Worm (Caenorhabditis elegans): Measurements from ENCODE around the gene Y73B6BL.29.

Y73B6BL.29 gene

ce11 chrIV:6321667-6322066 lies at the start of gene Y73B6BL.29 (continued):
- peak; percentile 66 for TF ChIP-seq snpc-1.3 (tag; optimal IDR thresholded peaks at IDR 0.05; ENCODE audit: insufficient read depth)
- peak; percentile 83 for TF ChIP-seq rcor-1 (GFP tag; IDR thresholded peaks at IDR 0.05)
- 0 out of 2 replicates have a peak, but pooled peaks have one; percentile 43 for TF ChIP-seq ceh-40 (GFP tag; IDR thresholded peaks at IDR 0.05)
- TF ChIP-seq madf-8 (GFP tag; conservative IDR thresholded peaks at IDR 0.05), result peak; percentile 55; the same call in 1 of the 2 replicates
- 0 out of 2 replicates have a peak, but pooled peaks have one; percentile 14 for TF ChIP-seq ztf-6 (GFP tag; IDR thresholded peaks at IDR 0.05)
- TF ChIP-seq repo-1 (tag; optimal IDR thresholded peaks at IDR 0.05), result peak; percentile 35
- peak; percentile 35 for TF ChIP-seq somi-1 (GFP tag; optimal IDR thresholded peaks at IDR 0.05)
- peak; percentile 82 for TF ChIP-seq madf-3 (GFP tag; IDR thresholded peaks at IDR 0.05)
- TF ChIP-seq F52B5.7 (tag; optimal IDR thresholded peaks at IDR 0.05), result peak; percentile 61
- peak; percentile 78 for TF ChIP-seq dox-1 (GFP tag; IDR thresholded peaks at IDR 0.05)
- no peak for TF ChIP-seq lsy-27 (tag; optimal IDR thresholded peaks at IDR 0.05; ENCODE audit: borderline replicate concordance, insufficient read depth)
- 0 out of 2 replicates have a peak, but pooled peaks have one; percentile 58 for TF ChIP-seq sea-2 (GFP tag; IDR thresholded peaks at IDR 0.05)
- TF ChIP-seq hlh-26 (GFP tag; conservative IDR thresholded peaks at IDR 0.05), result no peak
- TF ChIP-seq xnd-1 (tag; optimal IDR thresholded peaks at IDR 0.05), result no peak
- no peak for TF ChIP-seq zfh-2 (GFP tag; conservative IDR thresholded peaks at IDR 0.05)

- TF ChIP-seq ztf-28 (GFP tag; IDR thresholded peaks at IDR 0.05), result no peak
- no peak for TF ChIP-seq him-1 (tag; optimal IDR thresholded peaks at IDR 0.05)
- TF ChIP-seq nhr-80 (tag; optimal IDR thresholded peaks at IDR 0.05), result peak; percentile 89
Measured at ce11 chrIV:6275671-6276209, 46.0 kb upstream of the Y73B6BL.29 start, which contains the start of the genes aat-4 and T13A10.1. Gene aat-4, minus strand, starts transcription at chrIV:6275721. Gene T13A10.1, plus strand, starts transcription at chrIV:6276081.

ce11 chrIV:6279392-6279791 lies 42.3 kb upstream of the Y73B6BL.29 start, which contains the start of gene sams-5:
Gene sams-5, minus strand, starts transcription at chrIV:6279522.
- TF ChIP-seq ztf-28 (GFP tag; IDR thresholded peaks at IDR 0.05) (no peak), hmg-20 (GFP tag; IDR thresholded peaks at IDR 0.05) (no peak), lir-1 (GFP tag; conservative IDR thresholded peaks at IDR 0.05) (no peak), D2030.7 (GFP tag; IDR thresholded peaks at IDR 0.05) (no peak)

- no peak for TF ChIP-seq hrde-1 (tag; optimal IDR thresholded peaks at IDR 0.05; ENCODE audit: borderline replicate concordance)
- TF ChIP-seq madf-3 (GFP tag; IDR thresholded peaks at IDR 0.05), result no peak
- no peak for TF ChIP-seq rec-8 (tag; optimal IDR thresholded peaks at IDR 0.05)
- no peak for TF ChIP-seq him-1 (tag; optimal IDR thresholded peaks at IDR 0.05)
- no peak for TF ChIP-seq madf-10 (tag; optimal IDR thresholded peaks at IDR 0.05)
Measured at ce11 chrIV:6282143-6282542, 39.6 kb upstream of the Y73B6BL.29 start, which contains the start of gene srv-32. Gene srv-32, minus strand, starts transcription at chrIV:6282243.

ce11 chrIV:6284277-6284676 lies 37.5 kb upstream of the Y73B6BL.29 start, which contains the start of gene ops-1:
Gene ops-1, minus strand, starts transcription at chrIV:6284377.
- TF ChIP-seq rpc-1 (optimal IDR thresholded peaks at IDR 0.05), result no peak
- TF ChIP-seq rpc-1 (tag; optimal IDR thresholded peaks at IDR 0.05), result no peak
- no peak for TF ChIP-seq nfya-1 (tag; optimal IDR thresholded peaks at IDR 0.05; ENCODE audit: borderline replicate concordance, insufficient read depth)
- TF ChIP-seq pha-4 (tag; optimal IDR thresholded peaks at IDR 0.05), result no peak
- no peak for TF ChIP-seq F57A8.1 (GFP tag; optimal IDR thresholded peaks at IDR 0.05)
- TF ChIP-seq aptf-2 (GFP tag; conservative IDR thresholded peaks at IDR 0.05), result no peak
- TF ChIP-seq F22D6.2 (tag; optimal IDR thresholded peaks at IDR 0.05), result no peak
- TF ChIP-seq B0019.2 (GFP tag; conservative IDR thresholded peaks at IDR 0.05), result no peak
- no peak for TF ChIP-seq nhr-179 (tag; optimal IDR thresholded peaks at IDR 0.05)
- no peak for TF ChIP-seq egrh-3 (GFP tag; IDR thresholded peaks at IDR 0.05)
- TF ChIP-seq madf-8 (GFP tag; conservative IDR thresholded peaks at IDR 0.05), result no peak
- no peak for TF ChIP-seq Y53G8AR.9 (GFP tag; conservative IDR thresholded peaks at IDR 0.05)
- no peak for TF ChIP-seq nhr-120 (GFP tag; IDR thresholded peaks at IDR 0.05)
- no peak for TF ChIP-seq athp-1 (tag; optimal IDR thresholded peaks at IDR 0.05)
- no peak for TF ChIP-seq F33H1.4 (GFP tag; IDR thresholded peaks at IDR 0.05)
